Fruit fly (Drosophila melanogaster): ENCODE results near the gene CG14625.

CG14625 gene

dm6 chrX:1197862-1198261 is 1.5 kb upstream of the CG14625 start:
- peak; percentile 64 for TF ChIP-seq CG32006 (GFP tag; optimal IDR thresholded peaks at IDR 0.05)
- peak; percentile 47 for TF ChIP-seq CG4318 (GFP tag; optimal IDR thresholded peaks at IDR 0.05)
- TF ChIP-seq net (GFP tag; optimal IDR thresholded peaks at IDR 0.05): no peak
- TF ChIP-seq CG7368 (GFP tag; optimal IDR thresholded peaks at IDR 0.05): no peak
- peak; percentile 7 for TF ChIP-seq Lpt (GFP tag; optimal IDR thresholded peaks at IDR 0.05)
- peak; percentile 56 for TF ChIP-seq Gug (GFP tag; IDR thresholded peaks at IDR 0.05)
- TF ChIP-seq CG3032 (tag; optimal IDR thresholded peaks at IDR 0.05): no peak
- TF ChIP-seq CG10631 (GFP tag; optimal IDR thresholded peaks at IDR 0.05): no peak
- TF ChIP-seq CG11294 (GFP tag; IDR thresholded peaks at IDR 0.05): 0 out of 2 replicates have a peak, but pooled peaks have one; percentile 25
- peak; percentile 82 for TF ChIP-seq CG8119 (GFP tag; IDR thresholded peaks at IDR 0.05)
- peak; percentile 85 for TF ChIP-seq CG15336 (GFP tag; IDR thresholded peaks at IDR 0.05)
- TF ChIP-seq CG6854 (GFP tag; optimal IDR thresholded peaks at IDR 0.05): no peak
- peak; percentile 19 for TF ChIP-seq Hr4 (GFP tag; optimal IDR thresholded peaks at IDR 0.05)
- TF ChIP-seq eg (GFP tag; IDR thresholded peaks at IDR 0.05): peak; percentile 78
- TF ChIP-seq cyc (GFP tag; optimal IDR thresholded peaks at IDR 0.05): no peak

dm6 chrX:1203477-1203876 is 4.1 kb downstream of the CG14625 start, which contains the start of gene CG11381:
Gene CG11381, plus strand, starts transcription at chrX:1203777.
- TF ChIP-seq CG15336 (GFP tag; IDR thresholded peaks at IDR 0.05) (no peak), salr (GFP tag; optimal IDR thresholded peaks at IDR 0.05) (no peak), CG7368 (GFP tag; optimal IDR thresholded peaks at IDR 0.05) (no peak), cyc (GFP tag; optimal IDR thresholded peaks at IDR 0.05) (no peak), acj6 (GFP tag; optimal IDR thresholded peaks at IDR 0.05) (no peak), CG8632 (GFP tag; optimal IDR thresholded peaks at IDR 0.05) (no peak), Met (GFP tag; optimal IDR thresholded peaks at IDR 0.05) (no peak), Ets96B (tag; optimal IDR thresholded peaks at IDR 0.05) (no peak), Eip93F (GFP tag; optimal IDR thresholded peaks at IDR 0.05) (no peak), Ets21C (GFP tag; optimal IDR thresholded peaks at IDR 0.05) (no peak), Sox102F (GFP tag; optimal IDR thresholded peaks at IDR 0.05) (no peak), CG34406 (GFP tag; optimal IDR thresholded peaks at IDR 0.05) (no peak), spab (GFP tag; optimal IDR thresholded peaks at IDR 0.05) (no peak), Gug (GFP tag; IDR thresholded peaks at IDR 0.05) (no peak)

dm6 chrX:1206437-1206836 is 7.1 kb downstream of the CG14625 start, which contains the start of gene CG14624:
Gene CG14624, plus strand, starts transcription at chrX:1206737.
- TF ChIP-seq esn (GFP tag; optimal IDR thresholded peaks at IDR 0.05): no peak
- no peak for TF ChIP-seq eg (GFP tag; IDR thresholded peaks at IDR 0.05)
- TF ChIP-seq pdm3 (GFP tag; optimal IDR thresholded peaks at IDR 0.05): no peak
- no peak for TF ChIP-seq CG32006 (GFP tag; optimal IDR thresholded peaks at IDR 0.05)
- TF ChIP-seq OdsH (GFP tag; optimal IDR thresholded peaks at IDR 0.05): no peak
- no peak for TF ChIP-seq Sox102F (GFP tag; optimal IDR thresholded peaks at IDR 0.05)
- TF ChIP-seq CG10631 (GFP tag; optimal IDR thresholded peaks at IDR 0.05): no peak
- no peak for TF ChIP-seq cyc (GFP tag; optimal IDR thresholded peaks at IDR 0.05)
- TF ChIP-seq Sox15 (GFP tag; optimal IDR thresholded peaks at IDR 0.05): no peak
- TF ChIP-seq Hr4 (GFP tag; optimal IDR thresholded peaks at IDR 0.05): no peak
- TF ChIP-seq dac (GFP tag; optimal IDR thresholded peaks at IDR 0.05): no peak
- TF ChIP-seq CG11762 (GFP tag; optimal IDR thresholded peaks at IDR 0.05; ENCODE audit: insufficient read depth): no peak
- TF ChIP-seq CG6163 (GFP tag; IDR thresholded peaks at IDR 0.05): no peak

dm6 chrX:1209251-1210020 is 10.1 kb downstream of the CG14625 start, which contains the start of gene CG11382:
Gene CG11382, plus strand, starts transcription at chrX:1209970.
- TF ChIP-seq Hr39 (GFP tag; optimal IDR thresholded peaks at IDR 0.05) (no peak), Eip93F (GFP tag; optimal IDR thresholded peaks at IDR 0.05) (no peak), CG10669 (GFP tag; optimal IDR thresholded peaks at IDR 0.05) (no peak), Blimp-1 (GFP tag; optimal IDR thresholded peaks at IDR 0.05) (peak; percentile 88), Lpt (GFP tag; optimal IDR thresholded peaks at IDR 0.05) (no peak), achi (GFP tag; optimal IDR thresholded peaks at IDR 0.05) (no peak), eg (GFP tag; IDR thresholded peaks at IDR 0.05) (no peak), dac (GFP tag; optimal IDR thresholded peaks at IDR 0.05) (no peak), Hr4 (GFP tag; optimal IDR thresholded peaks at IDR 0.05) (peak; percentile 37), Ets96B (tag; optimal IDR thresholded peaks at IDR 0.05) (no peak), CG3032 (tag; optimal IDR thresholded peaks at IDR 0.05) (no peak), OdsH (GFP tag; optimal IDR thresholded peaks at IDR 0.05) (no peak), net (GFP tag; optimal IDR thresholded peaks at IDR 0.05) (no peak), CG6808 (GFP tag; optimal IDR thresholded peaks at IDR 0.05) (no peak), Hr38 (GFP tag; optimal IDR thresholded peaks at IDR 0.05) (no peak), svp (GFP tag) (peak; percentile 52), CG6792 (GFP tag; optimal IDR thresholded peaks at IDR 0.05) (no peak), ss (GFP tag; optimal IDR thresholded peaks at IDR 0.05) (no peak), topi (GFP tag; optimal IDR thresholded peaks at IDR 0.05) (peak; percentile 28), pdm3 (GFP tag; optimal IDR thresholded peaks at IDR 0.05) (peak; percentile 24), CG9139 (GFP tag; optimal IDR thresholded peaks at IDR 0.05) (no peak), CG8119 (GFP tag; IDR thresholded peaks at IDR 0.05) (no peak)

All from whole organism, prepupa.